Fruit fly (Drosophila melanogaster) whole organism, adult: ENCODE measurements around the gene CG14107.

Source experiments
- CG14711 ChIP-seq: fragments of 200-800 bp; sonication (Bioruptor generic); optimal IDR thresholded peaks from 2 replicates; lab custom pipeline; 2018; ENCODE audit warnings: missing biosample characterization, mild to moderate bottlenecking, missing genetic modification characterization, moderate library complexity
- CG1620 ChIP-seq: fragments of 200-800 bp; sonication (Bioruptor generic); optimal IDR thresholded peaks from 2 replicates; lab custom pipeline; 2016; ENCODE audit warnings: missing biosample characterization, missing genetic modification characterization
- Mnt ChIP-seq: fragments of 200-800 bp; sonication (Bioruptor generic); optimal IDR thresholded peaks from 2 replicates; lab custom pipeline; 2016; ENCODE audit warnings: missing biosample characterization, mild to moderate bottlenecking, missing genetic modification characterization
- tj ChIP-seq: fragments of 200-800 bp; sonication (Bioruptor generic); optimal IDR thresholded peaks from 3 replicates; lab custom pipeline; 2017; ENCODE audit warnings: missing biosample characterization, mild to moderate bottlenecking, missing genetic modification characterization, moderate library complexity

- TF ChIP-seq tj (GFP tag; lab: Kevin White, UChicago), result no peak
- TF ChIP-seq CG14711 (tag; lab: Kevin White, UChicago), result no peak
- no peak for TF ChIP-seq Mnt (GFP tag; lab: Kevin White, UChicago)
- no peak for TF ChIP-seq CG1620 (GFP tag; lab: Kevin White, UChicago)
These were observed 32.4 kb downstream of the CG14107 start, which contains the start of gene CG17687 for dm6 chr3L:13348733-13349132.
